Worm (Caenorhabditis elegans) whole organism, late embryonic: ENCODE data around the gene col-120.

Source experiments
- ama-1 ChIP-seq: fragments of 150-350 bp; optimal IDR thresholded peaks from 2 replicates; lab custom pipeline; 2014
- ceh-30 ChIP-seq: fragments of 150-350 bp; optimal IDR thresholded peaks from 2 replicates; lab custom pipeline; 2014; ENCODE audit warnings: missing biosample characterization, missing genetic modification characterization
- dmd-4 ChIP-seq: sonication (generic microtip); optimal IDR thresholded peaks from 2 replicates; lab custom pipeline; 2016; ENCODE audit warnings: borderline replicate concordance, missing genetic modification characterization, missing compliant biosample characterization
- dve-1 ChIP-seq: sonication (generic microtip); optimal IDR thresholded peaks from 2 replicates; lab custom pipeline; 2017; ENCODE audit warnings: antibody characterized with exemption, mild to moderate bottlenecking, missing genetic modification characterization, missing compliant biosample characterization
- ets-4 ChIP-seq: sonication (generic microtip); optimal IDR thresholded peaks from 2 replicates; lab custom pipeline; 2016; ENCODE audit warnings: missing genetic modification characterization, missing compliant biosample characterization
- hlh-30 ChIP-seq: sonication (generic microtip); optimal IDR thresholded peaks from 2 replicates; lab custom pipeline; 2017; ENCODE audit warnings: antibody characterized with exemption, missing genetic modification characterization, missing compliant biosample characterization; ENCODE audit not compliant: insufficient read depth
- lin-11 ChIP-seq: fragments of 200-800 bp; sonication (Bioruptor generic); optimal IDR thresholded peaks from 2 replicates; lab custom pipeline; 2018; ENCODE audit warnings: mild to moderate bottlenecking, missing genetic modification characterization, missing compliant biosample characterization
- mec-3 ChIP-seq: sonication (generic microtip); optimal IDR thresholded peaks from 2 replicates; lab custom pipeline; 2016; ENCODE audit warnings: borderline replicate concordance, missing genetic modification characterization, missing compliant biosample characterization
- nfya-1 ChIP-seq: sonication (generic microtip); optimal IDR thresholded peaks from 2 replicates; lab custom pipeline; 2017; ENCODE audit warnings: missing genetic modification characterization, mild to moderate bottlenecking, missing compliant biosample characterization, antibody characterized with exemption, moderate library complexity
- pha-4 ChIP-seq: fragments of 150-350 bp; optimal IDR thresholded peaks from 2 replicates; lab custom pipeline; 2018; ENCODE audit warnings: missing biosample characterization, missing genetic modification reagents, missing genetic modification characterization
- pros-1 ChIP-seq: fragments of 150-350 bp; optimal IDR thresholded peaks from 2 replicates; lab custom pipeline; 2014; ENCODE audit warnings: missing biosample characterization, missing genetic modification reagents, missing genetic modification characterization
- unc-86 ChIP-seq: sonication (generic microtip); optimal IDR thresholded peaks from 2 replicates; lab custom pipeline; 2016; ENCODE audit warnings: missing genetic modification characterization, missing compliant biosample characterization

DNA sequence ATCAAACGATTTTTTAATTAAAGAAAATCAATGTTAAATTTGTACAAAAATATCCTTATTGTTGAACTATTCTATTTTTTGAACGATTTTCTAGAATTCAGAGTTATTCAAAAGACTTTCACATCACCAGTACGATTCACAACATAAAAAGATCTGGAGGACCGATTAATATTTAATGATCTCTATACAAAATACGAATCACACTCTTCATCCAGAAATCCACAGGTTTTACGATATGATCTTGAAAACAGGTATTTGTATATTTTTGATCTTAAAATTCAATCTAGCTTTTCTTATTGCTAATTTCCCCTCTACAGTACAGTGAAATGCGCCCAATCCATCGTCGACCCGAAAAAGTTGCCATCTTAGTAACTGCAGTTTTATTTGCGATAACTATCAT, 43.0 kb upstream of the col-120 start, which contains the start of gene F49C12.5:
- TF ChIP-seq ceh-30 (tag; lab: Kevin White, UChicago), result no peak
- no peak for TF ChIP-seq pha-4
- no peak for TF ChIP-seq dmd-4 (tag; lab: Kevin White, UChicago)
- TF ChIP-seq unc-86 (tag; lab: Kevin White, UChicago), result no peak
- no peak for TF ChIP-seq dve-1 (tag; lab: Kevin White, UChicago)
- no peak for TF ChIP-seq mec-3
- TF ChIP-seq lin-11 (tag; lab: Kevin White, UChicago), result no peak
- no peak for TF ChIP-seq ets-4 (tag; lab: Kevin White, UChicago)
- TF ChIP-seq hlh-30 (tag; lab: Kevin White, UChicago), result no peak
- no peak for TF ChIP-seq ama-1
- TF ChIP-seq nfya-1, result no peak
- no peak for TF ChIP-seq pros-1
